Worm (Caenorhabditis elegans): ENCODE measurements around the gene B0432.7.

ce11 chrII:247736-248135 is 26.0 kb downstream of the B0432.7 start:
- TF ChIP-seq tab-1 (GFP tag; IDR thresholded peaks at IDR 0.05), result no peak
- TF ChIP-seq klf-2 (GFP tag; conservative IDR thresholded peaks at IDR 0.05), result no peak
- no peak for TF ChIP-seq flt-1 (GFP tag; IDR thresholded peaks at IDR 0.05)
- TF ChIP-seq med-1 (GFP tag; optimal IDR thresholded peaks at IDR 0.05; ENCODE audit: insufficient read depth), result no peak

All from whole organism, midembryonic.